Fruit fly (Drosophila melanogaster): ENCODE measurements around the gene Hsp67Bc.

Gene Hsp67Bc

dm6 chr3L:9381602-9382001 is 9.3 kb upstream of the Hsp67Bc start, which contains the start of gene Hsp23 (continued):
- no peak for TF ChIP-seq en (GFP tag; optimal IDR thresholded peaks at IDR 0.05)
- TF ChIP-seq btn (GFP tag; optimal IDR thresholded peaks at IDR 0.05) = no peak
- no peak for TF ChIP-seq dmrt11E (tag; optimal IDR thresholded peaks at IDR 0.05)
- TF ChIP-seq wek (GFP tag; optimal IDR thresholded peaks at IDR 0.05) = peak; percentile 5
- no peak for TF ChIP-seq MTF-1 (GFP tag; optimal IDR thresholded peaks at IDR 0.05; ENCODE audit: borderline replicate concordance)
- no peak for TF ChIP-seq crp (GFP tag; optimal IDR thresholded peaks at IDR 0.05)
- no peak for TF ChIP-seq pros (GFP tag; optimal IDR thresholded peaks at IDR 0.05)
- peak in 1 of 2 experiments; percentile 40 for TF ChIP-seq insv (GFP tag; optimal IDR thresholded peaks at IDR 0.05)
- peak; percentile 50; the same call in 1 of the 3 replicates for TF ChIP-seq CG2199 (GFP tag; IDR thresholded peaks at IDR 0.05)
- peak; percentile 39; the same call in 1 of the 4 replicates for TF ChIP-seq Dll (GFP tag; IDR thresholded peaks at IDR 0.05; ENCODE audit: partially characterized antibody)
- no peak for TF ChIP-seq ewg (GFP tag; optimal IDR thresholded peaks at IDR 0.05)
- TF ChIP-seq ind (GFP tag; optimal IDR thresholded peaks at IDR 0.05) = no peak
- no peak for TF ChIP-seq CG14710 (tag; optimal IDR thresholded peaks at IDR 0.05)
- peak; percentile 65 for TF ChIP-seq lbe (GFP tag; optimal IDR thresholded peaks at IDR 0.05)
- TF ChIP-seq CG34224 (GFP tag; IDR thresholded peaks at IDR 0.05; ENCODE audit: partially characterized antibody) = peak; percentile 30; the same call in 1 of the 3 replicates
- TF ChIP-seq Med (GFP tag) = peak; percentile 64
- no peak for TF ChIP-seq CG16863 (GFP tag; optimal IDR thresholded peaks at IDR 0.05)
- peak; percentile 9 for TF ChIP-seq CG1603 (tag; optimal IDR thresholded peaks at IDR 0.05)
- no peak for TF ChIP-seq luna (GFP tag; optimal IDR thresholded peaks at IDR 0.05)
- TF ChIP-seq ttk (GFP tag; IDR thresholded peaks at IDR 0.05) = no peak
- 0 out of 2 replicates have a peak, but pooled peaks have one; percentile 30 for TF ChIP-seq unc-4 (GFP tag; IDR thresholded peaks at IDR 0.05; ENCODE audit: partially characterized antibody)
- peak; percentile 21 for TF ChIP-seq CG30020 (tag; optimal IDR thresholded peaks at IDR 0.05)
- TF ChIP-seq Rfx (GFP tag; IDR thresholded peaks at IDR 0.05) = peak; percentile 24; the same call in 1 of the 2 replicates
- TF ChIP-seq D (optimal IDR thresholded peaks at IDR 0.05) = no peak
- TF ChIP-seq D (GFP tag; optimal IDR thresholded peaks at IDR 0.05) = no peak
- TF ChIP-seq CG10543 (GFP tag; optimal IDR thresholded peaks at IDR 0.05) = peak; percentile 17
- TF ChIP-seq Poxn (GFP tag; IDR thresholded peaks at IDR 0.05) = no peak
- TF ChIP-seq onecut (GFP tag; IDR thresholded peaks at IDR 0.05) = peak; percentile 29; the same call in 1 of the 2 replicates
- TF ChIP-seq CG34422 (GFP tag; IDR thresholded peaks at IDR 0.05) = no peak
- no peak for TF ChIP-seq pan (optimal IDR thresholded peaks at IDR 0.05)
- TF ChIP-seq pan (GFP tag; optimal IDR thresholded peaks at IDR 0.05 in 1 of 2, IDR thresholded peaks at IDR 0.05 in 1 of 2) = no peak
- peak in 1 of 2 experiments; percentile 40 for TF ChIP-seq Pdp1 (GFP tag; optimal IDR thresholded peaks at IDR 0.05)
- TF ChIP-seq CG10959 (GFP tag; IDR thresholded peaks at IDR 0.05) = no peak
- peak; percentile 41 for TF ChIP-seq CG15601 (tag; optimal IDR thresholded peaks at IDR 0.05)
- no peak for TF ChIP-seq gem (tag; optimal IDR thresholded peaks at IDR 0.05)
- TF ChIP-seq amos (GFP tag; IDR thresholded peaks at IDR 0.05; ENCODE audit: partially characterized antibody) = peak; percentile 37; the same call in 1 of the 2 replicates
- TF ChIP-seq chm (GFP tag; IDR thresholded peaks at IDR 0.05) = no peak
- no peak for TF ChIP-seq chn (GFP tag; optimal IDR thresholded peaks at IDR 0.05)
- TF ChIP-seq CG13424 (tag; optimal IDR thresholded peaks at IDR 0.05) = no peak
- TF ChIP-seq CG11723 (GFP tag; optimal IDR thresholded peaks at IDR 0.05) = no peak
- TF ChIP-seq ATbp (GFP tag; optimal IDR thresholded peaks at IDR 0.05) = no peak
- peak; percentile 77 for TF ChIP-seq Deaf1 (tag; optimal IDR thresholded peaks at IDR 0.05)

All from whole organism, embryonic.